Worm (Caenorhabditis elegans) whole organism, mixed stage, embryonic: ENCODE data around the gene kel-1.

ENCODE experiments used
- ces-1 ChIP-seq: fragments of 150-350 bp; optimal IDR thresholded peaks from 2 replicates; lab custom pipeline; 2014; ENCODE audit warnings: missing biosample characterization, missing genetic modification reagents, missing genetic modification characterization
- elt-1 ChIP-seq: sonication (generic microtip); optimal IDR thresholded peaks from 2 replicates; lab custom pipeline; 2017; ENCODE audit warnings: missing genetic modification characterization, mild to moderate bottlenecking, missing compliant biosample characterization, antibody characterized with exemption, moderate library complexity, borderline replicate concordance; ENCODE audit not compliant: insufficient read depth
- elt-3 ChIP-seq: fragments of 150-350 bp; optimal IDR thresholded peaks from 2 replicates; lab custom pipeline; 2014; ENCODE audit warnings: missing biosample characterization, missing genetic modification characterization
- mep-1 ChIP-seq: fragments of 150-350 bp; optimal IDR thresholded peaks from 2 replicates; lab custom pipeline; 2017; ENCODE audit warnings: missing biosample characterization, missing genetic modification reagents, missing genetic modification characterization, inconsistent platforms
- nhr-12 ChIP-seq: fragments of 150-350 bp; optimal IDR thresholded peaks from 2 replicates; lab custom pipeline; 2014; ENCODE audit warnings: missing biosample characterization, missing genetic modification characterization
- nhr-76 ChIP-seq: sonication (generic microtip); optimal IDR thresholded peaks from 2 replicates; lab custom pipeline; 2017; ENCODE audit warnings: missing biosample characterization, missing genetic modification characterization
- sem-2 ChIP-seq: fragments of 200-800 bp; sonication (Bioruptor generic); optimal IDR thresholded peaks from 2 replicates; lab custom pipeline; 2018; ENCODE audit warnings: mild to moderate bottlenecking, missing genetic modification characterization, missing compliant biosample characterization
- snpc-4 ChIP-seq: fragments of 150-350 bp; optimal IDR thresholded peaks from 2 replicates; lab custom pipeline; 2014; ENCODE audit warnings: missing biosample characterization, missing genetic modification characterization
- unc-120 ChIP-seq: sonication (generic microtip); optimal IDR thresholded peaks from 2 replicates; lab custom pipeline; 2017; ENCODE audit warnings: missing genetic modification characterization, missing compliant biosample characterization; ENCODE audit not compliant: poor library complexity, severe bottlenecking

DNA sequence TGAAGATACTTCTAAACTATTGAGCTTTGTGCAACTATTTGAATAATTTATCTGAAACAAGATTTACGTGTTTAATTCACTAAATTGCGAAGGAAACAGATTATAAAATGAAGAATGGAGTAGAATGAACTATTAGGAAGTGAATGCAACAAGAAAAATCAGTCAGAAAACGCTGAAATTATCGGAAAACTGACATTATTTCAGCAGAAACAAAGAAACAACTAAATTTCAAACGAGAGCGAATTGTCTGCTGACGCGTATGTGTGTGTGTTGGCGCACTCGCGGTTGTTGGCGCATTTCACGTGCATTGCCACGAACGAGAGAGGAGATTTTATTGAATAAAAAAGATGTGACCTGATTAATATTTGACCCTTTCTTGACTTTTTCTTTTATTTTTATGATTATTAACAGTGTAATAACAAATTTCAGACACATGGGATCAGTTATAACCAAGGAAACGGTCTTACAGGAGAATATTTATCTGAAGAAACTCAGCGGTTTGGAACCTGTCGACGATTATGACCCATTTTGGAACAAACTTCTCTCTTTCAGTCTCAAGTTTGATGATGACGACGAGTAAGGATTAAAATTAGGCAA is 12.8 kb upstream of the kel-1 start, which contains the start of the genes trr-1 and C47D12.2:
- TF ChIP-seq elt-1 (tag; lab: Kevin White, UChicago) (no peak), mep-1 (tag; lab: Kevin White, UChicago) (no peak), nhr-12 (tag; lab: Kevin White, UChicago) (no peak), snpc-4 (tag; lab: Kevin White, UChicago) (no peak), nhr-76 (tag; lab: Kevin White, UChicago) (no peak), sem-2 (GFP tag; lab: Kevin White, UChicago) (no peak), ces-1 (GFP tag; lab: Kevin White, UChicago) (no peak), elt-3 (tag; lab: Kevin White, UChicago) (no peak), unc-120 (tag; lab: Kevin White, UChicago) (no peak)
